Worm (Caenorhabditis elegans) whole organism, young adult: Measurements from ENCODE around the gene clec-239.
A peak's percentile ranks its signal among the peaks of the same experiment; 100 is the strongest.

Source experiments
- B0019.2 ChIP-seq: fragments of 200-800 bp; sonication (Bioruptor generic); conservative IDR thresholded peaks from 2 replicates; pipeline ENCODE4 v1.3.6; 2022; ENCODE audit warnings: missing genetic modification reagents, missing genetic modification characterization, missing compliant biosample characterization
- B0035.1 ChIP-seq: sonication (generic microtip); optimal IDR thresholded peaks from 2 replicates; lab custom pipeline; 2016; ENCODE audit warnings: missing genetic modification characterization, mild to moderate bottlenecking, missing compliant biosample characterization, missing genotype, missing genetic modification reagents
- D2030.7 ChIP-seq: fragments of 200-800 bp; sonication (Bioruptor generic); IDR thresholded peaks from 2 replicates; pipeline ENCODE4 v1.3.6; 2022; ENCODE audit warnings: missing genetic modification reagents, missing genetic modification characterization, missing compliant biosample characterization
- F23B12.7 ChIP-seq: sonication (generic microtip); optimal IDR thresholded peaks from 2 replicates; lab custom pipeline; 2017; ENCODE audit warnings: missing genetic modification characterization, mild to moderate bottlenecking, missing compliant biosample characterization, antibody characterized with exemption, moderate library complexity; ENCODE audit not compliant: insufficient read depth
- F37B4.10 ChIP-seq: fragments of 200-800 bp; sonication (Bioruptor generic); IDR thresholded peaks from 2 replicates; pipeline ENCODE4 v1.3.6; 2022; ENCODE audit warnings: missing genetic modification characterization, missing compliant biosample characterization
- F49E8.2 ChIP-seq: sonication (generic microtip); optimal IDR thresholded peaks from 3 replicates; lab custom pipeline; 2017; ENCODE audit warnings: missing genetic modification characterization, mild to moderate bottlenecking, missing compliant biosample characterization, antibody characterized with exemption, moderate library complexity; ENCODE audit not compliant: insufficient read depth
- F57C9.4 ChIP-seq: sonication (generic microtip); optimal IDR thresholded peaks from 2 replicates; lab custom pipeline; 2017; ENCODE audit warnings: mild to moderate bottlenecking, missing genetic modification characterization, missing compliant biosample characterization
- K11D2.4 ChIP-seq: fragments of 200-800 bp; sonication (Bioruptor generic); IDR thresholded peaks from 2 replicates; pipeline ENCODE4 v1.3.6; 2022; ENCODE audit warnings: missing genetic modification reagents, missing genetic modification characterization, missing compliant biosample characterization
- T07F8.4 ChIP-seq: sonication (generic microtip); optimal IDR thresholded peaks from 2 replicates; lab custom pipeline; 2016; ENCODE audit warnings: mild to moderate bottlenecking, missing genetic modification characterization, moderate library complexity, missing compliant biosample characterization
- T26A5.8 ChIP-seq: sonication (generic microtip); optimal IDR thresholded peaks from 2 replicates; lab custom pipeline; 2016; ENCODE audit warnings: missing genetic modification characterization, missing compliant biosample characterization
- akir-1 ChIP-seq: fragments of 200-800 bp; sonication (Bioruptor generic); optimal IDR thresholded peaks from 2 replicates; lab custom pipeline; 2018; ENCODE audit warnings: mild to moderate bottlenecking, missing genetic modification characterization, moderate library complexity, missing compliant biosample characterization
- atf-7 ChIP-seq: sonication (generic microtip); optimal IDR thresholded peaks from 2 replicates; lab custom pipeline; 2017; ENCODE audit warnings: mild to moderate bottlenecking, missing genetic modification characterization, missing compliant biosample characterization
- attf-6 ChIP-seq: fragments of 200-800 bp; sonication (Bioruptor generic); IDR thresholded peaks from 2 replicates; pipeline ENCODE4 v1.3.6; 2022; ENCODE audit warnings: missing genetic modification reagents, missing genetic modification characterization, missing compliant biosample characterization
- ceh-100 ChIP-seq: fragments of 200-800 bp; sonication (Bioruptor generic); IDR thresholded peaks from 2 replicates; pipeline ENCODE4 v1.3.6; 2022; ENCODE audit warnings: missing genetic modification reagents, missing genetic modification characterization, missing compliant biosample characterization
- ceh-40 ChIP-seq: fragments of 200-800 bp; sonication (Bioruptor generic); IDR thresholded peaks from 2 replicates; pipeline ENCODE4 v1.3.6; 2022; ENCODE audit warnings: missing genetic modification characterization, missing compliant biosample characterization
- ceh-58 ChIP-seq: fragments of 200-800 bp; sonication (Bioruptor generic); IDR thresholded peaks from 2 replicates; pipeline ENCODE4 v1.3.6; 2022; ENCODE audit warnings: missing genetic modification characterization, missing compliant biosample characterization
- ceh-91 ChIP-seq: fragments of 200-800 bp; sonication (Bioruptor generic); IDR thresholded peaks from 2 replicates; pipeline ENCODE4 v1.3.6; 2022; ENCODE audit warnings: missing genetic modification reagents, missing genetic modification characterization, missing compliant biosample characterization
- efl-1 ChIP-seq: fragments of 150-350 bp; optimal IDR thresholded peaks from 2 replicates; lab custom pipeline; 2014; ENCODE audit warnings: missing biosample characterization, missing genetic modification reagents, missing genetic modification characterization
- ets-4 ChIP-seq: fragments of 200-800 bp; sonication (Bioruptor generic); optimal IDR thresholded peaks from 2 replicates; lab custom pipeline; 2018; ENCODE audit warnings: mild to moderate bottlenecking, missing genetic modification characterization, missing compliant biosample characterization
- hlh-26 ChIP-seq: fragments of 200-800 bp; sonication (Bioruptor generic); conservative IDR thresholded peaks from 2 replicates; pipeline ENCODE4 v1.3.6; 2022; ENCODE audit warnings: missing genetic modification reagents, missing genetic modification characterization, missing compliant biosample characterization
- hsf-1 ChIP-seq: fragments of 200-800 bp; sonication (Bioruptor generic); IDR thresholded peaks from 2 replicates; pipeline ENCODE4 v1.3.6; 2022; ENCODE audit warnings: missing genetic modification reagents, missing genetic modification characterization, missing compliant biosample characterization
- let-526 ChIP-seq: fragments of 200-800 bp; sonication (Bioruptor generic); IDR thresholded peaks from 2 replicates; pipeline ENCODE4 v1.3.6; 2022; ENCODE audit warnings: missing genetic modification reagents, missing genetic modification characterization, missing compliant biosample characterization
- lin-26 ChIP-seq: fragments of 200-800 bp; sonication (Bioruptor generic); IDR thresholded peaks from 2 replicates; pipeline ENCODE4 v1.3.6; 2022; ENCODE audit warnings: missing genetic modification reagents, missing genetic modification characterization, missing compliant biosample characterization
- lsl-1 ChIP-seq: fragments of 200-800 bp; sonication (Bioruptor generic); optimal IDR thresholded peaks from 2 replicates; lab custom pipeline; 2018; ENCODE audit warnings: mild to moderate bottlenecking, missing genetic modification characterization, moderate library complexity, missing compliant biosample characterization
- lsy-27 ChIP-seq: sonication (generic microtip); optimal IDR thresholded peaks from 2 replicates; lab custom pipeline; 2017; ENCODE audit warnings: missing genetic modification characterization, mild to moderate bottlenecking, missing compliant biosample characterization, antibody characterized with exemption, missing genotype, borderline replicate concordance; ENCODE audit not compliant: insufficient read depth
- madf-10 ChIP-seq: sonication (generic microtip); optimal IDR thresholded peaks from 2 replicates; lab custom pipeline; 2016; ENCODE audit warnings: mild to moderate bottlenecking, missing genetic modification characterization, missing compliant biosample characterization
- madf-3 ChIP-seq: fragments of 200-800 bp; sonication (Bioruptor generic); IDR thresholded peaks from 2 replicates; pipeline ENCODE4 v1.3.6; 2022; ENCODE audit warnings: missing genetic modification reagents, missing genetic modification characterization, missing compliant biosample characterization
- madf-6 ChIP-seq: fragments of 200-800 bp; sonication (Bioruptor generic); IDR thresholded peaks from 2 replicates; pipeline ENCODE4 v1.3.6; 2022; ENCODE audit warnings: missing genetic modification reagents, missing genetic modification characterization, missing compliant biosample characterization
- mcd-1 ChIP-seq: fragments of 200-800 bp; sonication (Bioruptor generic); IDR thresholded peaks from 2 replicates; pipeline ENCODE4 v1.3.6; 2022; ENCODE audit warnings: missing genetic modification reagents, missing genetic modification characterization, missing compliant biosample characterization
- mxl-1 ChIP-seq: sonication (generic microtip); optimal IDR thresholded peaks from 2 replicates; lab custom pipeline; 2016; ENCODE audit warnings: missing genetic modification characterization, missing compliant biosample characterization
- nhr-27 ChIP-seq: fragments of 200-800 bp; sonication (Bioruptor generic); optimal IDR thresholded peaks from 2 replicates; lab custom pipeline; 2018; ENCODE audit warnings: mild to moderate bottlenecking, missing genetic modification characterization, moderate library complexity, missing compliant biosample characterization
- nhr-80 ChIP-seq: sonication (generic microtip); optimal IDR thresholded peaks from 2 replicates; lab custom pipeline; 2016; ENCODE audit warnings: missing genetic modification characterization, missing compliant biosample characterization
- nhr-90 ChIP-seq: sonication (generic microtip); optimal IDR thresholded peaks from 2 replicates; lab custom pipeline; 2016; ENCODE audit warnings: missing genotype, mild to moderate bottlenecking, missing genetic modification characterization, missing compliant biosample characterization
- pbrm-1 ChIP-seq: fragments of 200-800 bp; sonication (Bioruptor generic); IDR thresholded peaks from 2 replicates; pipeline ENCODE4 v1.3.6; 2022; ENCODE audit warnings: missing genetic modification reagents, missing genetic modification characterization, missing compliant biosample characterization
- snpc-3.4 ChIP-seq: sonication (generic microtip); optimal IDR thresholded peaks from 2 replicates; lab custom pipeline; 2017; ENCODE audit warnings: missing genetic modification characterization, mild to moderate bottlenecking, missing compliant biosample characterization, antibody characterized with exemption, moderate library complexity, missing genotype, missing genetic modification reagents
- zfh-2 ChIP-seq: fragments of 200-800 bp; sonication (Bioruptor generic); conservative IDR thresholded peaks from 2 replicates; pipeline ENCODE4 v1.3.6; 2022; ENCODE audit warnings: missing genetic modification reagents, missing genetic modification characterization, missing compliant biosample characterization
- zim-3 ChIP-seq: sonication (generic microtip); optimal IDR thresholded peaks from 2 replicates; lab custom pipeline; 2017; ENCODE audit warnings: mild to moderate bottlenecking, missing genetic modification characterization, moderate library complexity, missing compliant biosample characterization
- ztf-6 ChIP-seq: fragments of 200-800 bp; sonication (Bioruptor generic); IDR thresholded peaks from 2 replicates; pipeline ENCODE4 v1.3.6; 2022; ENCODE audit warnings: missing genetic modification reagents, missing genetic modification characterization, missing compliant biosample characterization

Gene clec-239

ce11 chrV:16919675-16920074 lies 36.7 kb upstream of the clec-239 start (continued):
- TF ChIP-seq lsy-27 (no peak), snpc-3.4 (tag; lab: Kevin White, UChicago) (no peak), pbrm-1 (GFP tag; lab: Robert Waterston, UW) (0 out of 2 replicates have a peak, but pooled peaks have one; percentile 12), ceh-100 (GFP tag; lab: Robert Waterston, UW) (no peak), attf-6 (peak; percentile 89), hsf-1 (0 out of 2 replicates have a peak, but pooled peaks have one; percentile 42), lin-26 (GFP tag; lab: Robert Waterston, UW) (0 out of 2 replicates have a peak, but pooled peaks have one; percentile 32), mxl-1 (tag; lab: Kevin White, UChicago) (peak; percentile 6), T26A5.8 (tag; lab: Kevin White, UChicago) (no peak), F49E8.2 (peak; percentile 67), T07F8.4 (tag; lab: Kevin White, UChicago) (no peak), akir-1 (GFP tag; lab: Kevin White, UChicago) (no peak), hlh-26 (GFP tag; lab: Robert Waterston, UW) (no peak), madf-6 (peak; percentile 45), K11D2.4 (GFP tag; lab: Robert Waterston, UW) (no peak)

DNA sequence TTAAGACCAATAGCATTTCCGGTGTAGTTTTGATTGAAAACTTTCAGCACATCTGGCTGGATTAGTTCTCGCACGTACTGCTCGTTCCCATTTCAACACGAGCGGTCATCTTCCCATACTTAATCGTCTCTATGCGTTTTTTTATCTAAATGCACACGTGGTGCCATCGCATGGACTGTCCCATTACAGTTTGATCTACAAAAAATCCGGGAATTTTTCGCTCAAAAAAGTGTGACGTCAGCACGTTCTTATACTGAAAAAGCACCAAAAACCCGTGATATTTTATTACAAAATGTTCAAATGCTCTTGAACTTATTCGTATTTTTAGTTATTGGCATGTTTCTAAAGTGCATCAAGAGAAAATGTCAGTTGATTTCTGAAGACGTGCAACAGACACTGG lies 34.4 kb upstream of the clec-239 start, which contains the start of gene Y102A5C.4:
Gene Y102A5C.4, plus strand, starts transcription at position 301 of the 400 bp plus-strand sequence.
- TF ChIP-seq madf-10: no peak
- no peak for TF ChIP-seq mxl-1 (tag; lab: Kevin White, UChicago)
- no peak for TF ChIP-seq madf-3
- no peak for TF ChIP-seq zfh-2
- TF ChIP-seq F23B12.7 (tag; lab: Kevin White, UChicago): no peak
- no peak for TF ChIP-seq mcd-1 (GFP tag; lab: Robert Waterston, UW)
- no peak for TF ChIP-seq ceh-58 (GFP tag; lab: Robert Waterston, UW)
- no peak for TF ChIP-seq nhr-90 (tag; lab: Kevin White, UChicago)
- no peak for TF ChIP-seq T07F8.4 (tag; lab: Kevin White, UChicago)
- no peak for TF ChIP-seq B0035.1
- no peak for TF ChIP-seq nhr-27
- TF ChIP-seq let-526 (GFP tag; lab: Robert Waterston, UW): no peak
- TF ChIP-seq ceh-91 (GFP tag; lab: Robert Waterston, UW): no peak
- TF ChIP-seq ets-4: no peak
- TF ChIP-seq B0019.2 (GFP tag; lab: Robert Waterston, UW): no peak
- no peak for TF ChIP-seq lin-26 (GFP tag; lab: Robert Waterston, UW)
- TF ChIP-seq atf-7 (tag; lab: Kevin White, UChicago): no peak
- no peak for TF ChIP-seq efl-1

- no peak for TF ChIP-seq F57C9.4 (tag; lab: Kevin White, UChicago)
- no peak for TF ChIP-seq ztf-6 (GFP tag; lab: Robert Waterston, UW)
- no peak for TF ChIP-seq zim-3 (tag; lab: Kevin White, UChicago)
- no peak for TF ChIP-seq snpc-3.4 (tag; lab: Kevin White, UChicago)
- no peak for TF ChIP-seq F37B4.10 (GFP tag; lab: Robert Waterston, UW)
- no peak for TF ChIP-seq D2030.7 (GFP tag; lab: Robert Waterston, UW)
- TF ChIP-seq lsl-1 (GFP tag; lab: Kevin White, UChicago): no peak
- TF ChIP-seq nhr-80 (tag; lab: Kevin White, UChicago): no peak
- no peak for TF ChIP-seq ceh-40 (GFP tag; lab: Robert Waterston, UW)
These were observed 29.0 kb upstream of the clec-239 start, which contains the start of gene Y102A5C.36 for ce11 chrV:16927345-16927744. Gene Y102A5C.36, minus strand, starts transcription at chrV:16927445.
